Fruit fly (Drosophila melanogaster) whole organism, prepupa: ENCODE measurements around the gene tos.

ENCODE experiments used
- Blimp-1 ChIP-seq: fragments of 200-800 bp; sonication (Bioruptor generic); optimal IDR thresholded peaks from 3 replicates; lab custom pipeline; 2017; ENCODE audit warnings: missing biosample characterization, missing genetic modification characterization, mild to moderate bottlenecking, moderate library complexity, missing genetic modification reagents
- CG10631 ChIP-seq: fragments of 200-800 bp; sonication (Bioruptor generic); optimal IDR thresholded peaks from 2 replicates; lab custom pipeline; 2016; ENCODE audit warnings: missing biosample characterization, missing genetic modification characterization
- CG10669 ChIP-seq: fragments of 200-800 bp; sonication (Bioruptor generic); optimal IDR thresholded peaks from 3 replicates; lab custom pipeline; 2018; ENCODE audit warnings: missing biosample characterization, mild to moderate bottlenecking, missing genetic modification characterization, moderate library complexity
- CG11294 ChIP-seq: fragments of 200-800 bp; sonication (Bioruptor generic); IDR thresholded peaks from 2 replicates; pipeline ENCODE4 v1.3.6; 2022; ENCODE audit warnings: missing biosample characterization, missing genetic modification characterization
- CG11762 ChIP-seq: fragments of 200-800 bp; sonication (Bioruptor generic); optimal IDR thresholded peaks from 3 replicates; lab custom pipeline; 2016; ENCODE audit warnings: missing biosample characterization, missing genetic modification characterization; ENCODE audit not compliant: insufficient read depth
- CG11902 ChIP-seq: fragments of 200-800 bp; sonication (Bioruptor generic); optimal IDR thresholded peaks from 3 replicates; lab custom pipeline; 2016; ENCODE audit warnings: missing biosample characterization, missing genetic modification characterization
- CG15336 ChIP-seq: fragments of 200-800 bp; sonication (Bioruptor generic); IDR thresholded peaks from 2 replicates; pipeline ENCODE4 v1.3.6; 2022; ENCODE audit warnings: missing biosample characterization, missing genetic modification characterization
- CG1621 ChIP-seq: fragments of 200-800 bp; sonication (Bioruptor generic); optimal IDR thresholded peaks from 3 replicates; lab custom pipeline; 2018; ENCODE audit warnings: missing biosample characterization, mild to moderate bottlenecking, missing genetic modification characterization
- CG16779 ChIP-seq: fragments of 200-800 bp; sonication (Bioruptor generic); optimal IDR thresholded peaks from 3 replicates; lab custom pipeline; 2017; ENCODE audit warnings: missing biosample characterization, mild to moderate bottlenecking, missing genetic modification characterization
- CG31627 ChIP-seq: fragments of 200-800 bp; sonication (Bioruptor generic); optimal IDR thresholded peaks from 3 replicates; lab custom pipeline; 2016; ENCODE audit warnings: missing biosample characterization, missing genetic modification characterization
- CG32006 ChIP-seq: fragments of 200-800 bp; sonication (Bioruptor generic); optimal IDR thresholded peaks from 3 replicates; lab custom pipeline; 2017; ENCODE audit warnings: missing biosample characterization, mild to moderate bottlenecking, missing genetic modification characterization
- CG34406 ChIP-seq: fragments of 200-800 bp; sonication (Bioruptor generic); optimal IDR thresholded peaks from 3 replicates; lab custom pipeline; 2016; ENCODE audit warnings: missing biosample characterization, missing genetic modification characterization
- CG3919 ChIP-seq: fragments of 200-800 bp; sonication (Bioruptor generic); optimal IDR thresholded peaks from 3 replicates; lab custom pipeline; 2016; ENCODE audit warnings: missing biosample characterization, missing genetic modification characterization
- CG4318 ChIP-seq: fragments of 200-800 bp; sonication (Bioruptor generic); optimal IDR thresholded peaks from 3 replicates; lab custom pipeline; 2017; ENCODE audit warnings: missing biosample characterization, mild to moderate bottlenecking, missing genetic modification characterization
- CG6163 ChIP-seq: fragments of 200-800 bp; sonication (Bioruptor generic); IDR thresholded peaks from 3 replicates; pipeline ENCODE4 v1.3.6; 2022; ENCODE audit warnings: missing biosample characterization, missing genetic modification characterization
- CG6854 ChIP-seq: fragments of 200-800 bp; sonication (Bioruptor generic); optimal IDR thresholded peaks from 2 replicates; lab custom pipeline; 2017; ENCODE audit warnings: missing biosample characterization, mild to moderate bottlenecking, missing genetic modification characterization
- CG7368 ChIP-seq: fragments of 200-800 bp; sonication (Bioruptor generic); optimal IDR thresholded peaks from 3 replicates; lab custom pipeline; 2016; ENCODE audit warnings: missing biosample characterization, missing genetic modification characterization
- CG8119 ChIP-seq: fragments of 200-800 bp; sonication (Bioruptor generic); IDR thresholded peaks from 3 replicates; pipeline ENCODE4 v1.3.6; 2022; ENCODE audit warnings: missing biosample characterization, missing genetic modification characterization
- CG8319 ChIP-seq: fragments of 200-800 bp; sonication (Bioruptor generic); optimal IDR thresholded peaks from 3 replicates; lab custom pipeline; 2016; ENCODE audit warnings: missing biosample characterization, missing genetic modification characterization
- CG9139 ChIP-seq: fragments of 200-800 bp; sonication (Bioruptor generic); optimal IDR thresholded peaks from 3 replicates; lab custom pipeline; 2017; ENCODE audit warnings: missing biosample characterization, mild to moderate bottlenecking, missing genetic modification characterization
- Eip75B ChIP-seq: fragments of 200-800 bp; sonication (Bioruptor generic); optimal IDR thresholded peaks from 3 replicates; lab custom pipeline; 2016; ENCODE audit warnings: missing biosample characterization, missing genetic modification characterization
- Eip78C ChIP-seq: fragments of 200-800 bp; sonication (Bioruptor generic); peaks from one replicate; lab custom pipeline; 2016; ENCODE audit warnings: missing biosample characterization, missing genetic modification characterization
- Eip93F ChIP-seq: fragments of 200-800 bp; sonication (Bioruptor generic); optimal IDR thresholded peaks from 2 replicates; lab custom pipeline; 2016; ENCODE audit warnings: missing biosample characterization, mild to moderate bottlenecking, missing genetic modification characterization
- Ets96B ChIP-seq: fragments of 200-800 bp; optimal IDR thresholded peaks from 2 replicates; lab custom pipeline; 2019; ENCODE audit warnings: missing biosample characterization, mild to moderate bottlenecking, missing genetic modification characterization, moderate library complexity
- Gug ChIP-seq: fragments of 200-800 bp; sonication (Bioruptor generic); IDR thresholded peaks from 2 replicates; pipeline ENCODE4 v1.3.6; 2022; ENCODE audit warnings: missing biosample characterization, missing genetic modification characterization
- Hr38 ChIP-seq: sonication (Bioruptor generic); optimal IDR thresholded peaks from 2 replicates; lab custom pipeline; 2016; ENCODE audit warnings: missing biosample characterization, missing genetic modification characterization
- Hr39 ChIP-seq: fragments of 200-800 bp; sonication (Bioruptor generic); optimal IDR thresholded peaks from 2 replicates; lab custom pipeline; 2016; ENCODE audit warnings: missing biosample characterization, missing genetic modification characterization
- Hr4 ChIP-seq: fragments of 200-800 bp; sonication (Bioruptor generic); optimal IDR thresholded peaks from 3 replicates; lab custom pipeline; 2016; ENCODE audit warnings: missing biosample characterization, missing genetic modification characterization
- Met ChIP-seq: fragments of 200-800 bp; sonication (Bioruptor generic); optimal IDR thresholded peaks from 3 replicates; lab custom pipeline; 2016; ENCODE audit warnings: missing biosample characterization, missing genetic modification characterization
- OdsH ChIP-seq: fragments of 200-800 bp; sonication (Bioruptor generic); optimal IDR thresholded peaks from 3 replicates; lab custom pipeline; 2016; ENCODE audit warnings: missing biosample characterization, missing genetic modification characterization
- Smox ChIP-seq: fragments of 200-800 bp; sonication (Bioruptor generic); optimal IDR thresholded peaks from 3 replicates; lab custom pipeline; 2016; ENCODE audit warnings: missing biosample characterization, missing genetic modification characterization
- Sox102F ChIP-seq: fragments of 200-800 bp; sonication (Bioruptor generic); optimal IDR thresholded peaks from 2 replicates; lab custom pipeline; 2016; ENCODE audit warnings: missing biosample characterization, mild to moderate bottlenecking, missing genetic modification characterization
- Sox14 ChIP-seq: fragments of 200-800 bp; sonication (Bioruptor generic); optimal IDR thresholded peaks from 3 replicates; lab custom pipeline; 2016; ENCODE audit warnings: missing biosample characterization, missing genetic modification characterization
- Sox15 ChIP-seq: fragments of 200-800 bp; sonication (Bioruptor generic); optimal IDR thresholded peaks from 3 replicates; lab custom pipeline; 2016; ENCODE audit warnings: missing biosample characterization, missing genetic modification characterization
- achi ChIP-seq: fragments of 200-800 bp; sonication (Bioruptor generic); optimal IDR thresholded peaks from 3 replicates; lab custom pipeline; 2016; ENCODE audit warnings: missing biosample characterization, missing genetic modification characterization
- acj6 ChIP-seq: fragments of 200-800 bp; sonication (Bioruptor generic); optimal IDR thresholded peaks from 3 replicates; lab custom pipeline; 2016; ENCODE audit warnings: missing biosample characterization, missing genetic modification characterization
- cyc ChIP-seq: fragments of 200-800 bp; sonication (Bioruptor generic); optimal IDR thresholded peaks from 3 replicates; lab custom pipeline; 2016; ENCODE audit warnings: missing biosample characterization, missing genetic modification characterization
- dac ChIP-seq: fragments of 200-800 bp; sonication (Bioruptor generic); optimal IDR thresholded peaks from 2 replicates; lab custom pipeline; 2017; ENCODE audit warnings: missing biosample characterization, mild to moderate bottlenecking, missing genetic modification characterization
- dsx ChIP-seq: fragments of 200-800 bp; optimal IDR thresholded peaks from 3 replicates; lab custom pipeline; 2019; ENCODE audit warnings: missing biosample characterization, mild to moderate bottlenecking, missing genetic modification characterization, moderate library complexity; ENCODE audit not compliant: poor library complexity, severe bottlenecking
- fd59A ChIP-seq: fragments of 200-800 bp; sonication (Bioruptor generic); optimal IDR thresholded peaks from 2 replicates; lab custom pipeline; 2017; ENCODE audit warnings: missing biosample characterization, mild to moderate bottlenecking, missing genetic modification characterization, missing genetic modification reagents
- fd85E ChIP-seq: fragments of 200-800 bp; sonication (Bioruptor generic); optimal IDR thresholded peaks from 3 replicates; lab custom pipeline; 2016; ENCODE audit warnings: missing biosample characterization, missing genetic modification characterization
- fkh ChIP-seq: fragments of 200-800 bp; sonication (Bioruptor generic); optimal IDR thresholded peaks from 3 replicates; lab custom pipeline; 2017; ENCODE audit warnings: missing biosample characterization, mild to moderate bottlenecking, missing genetic modification characterization, moderate library complexity
- lz ChIP-seq: fragments of 200-800 bp; sonication (Bioruptor generic); optimal IDR thresholded peaks from 3 replicates; lab custom pipeline; 2016; ENCODE audit warnings: missing biosample characterization, missing genetic modification characterization
- net ChIP-seq: fragments of 200-800 bp; sonication (Bioruptor generic); optimal IDR thresholded peaks from 3 replicates; lab custom pipeline; 2016; ENCODE audit warnings: missing biosample characterization, missing genetic modification characterization
- pdm3 ChIP-seq: fragments of 200-800 bp; sonication (Bioruptor generic); optimal IDR thresholded peaks from 3 replicates; lab custom pipeline; 2016; ENCODE audit warnings: missing biosample characterization, missing genetic modification characterization
- spab ChIP-seq: fragments of 200-800 bp; sonication (Bioruptor generic); optimal IDR thresholded peaks from 2 replicates; lab custom pipeline; 2017; ENCODE audit warnings: missing biosample characterization, mild to moderate bottlenecking, missing genetic modification characterization, missing genetic modification reagents
- ss ChIP-seq, 2 experiments: fragments of 200-800 bp; sonication (Bioruptor generic); optimal IDR thresholded peaks; 2 replicates in 1 of 2; 3 replicates in 1 of 2; lab custom pipeline; 2017 to 2018; ENCODE audit warnings: mild to moderate bottlenecking in 2 of 2, missing biosample characterization in 2 of 2, missing genetic modification characterization in 2 of 2, moderate library complexity in 1 of 2
- svp ChIP-seq: fragments of 200-800 bp; sonication (Bioruptor generic); peaks from one replicate; lab custom pipeline; 2016; ENCODE audit warnings: missing biosample characterization, missing genetic modification characterization
- topi ChIP-seq: fragments of 200-800 bp; sonication (Bioruptor generic); optimal IDR thresholded peaks from 3 replicates; lab custom pipeline; 2016; ENCODE audit warnings: missing biosample characterization, missing genetic modification characterization

Gene tos

DNA sequence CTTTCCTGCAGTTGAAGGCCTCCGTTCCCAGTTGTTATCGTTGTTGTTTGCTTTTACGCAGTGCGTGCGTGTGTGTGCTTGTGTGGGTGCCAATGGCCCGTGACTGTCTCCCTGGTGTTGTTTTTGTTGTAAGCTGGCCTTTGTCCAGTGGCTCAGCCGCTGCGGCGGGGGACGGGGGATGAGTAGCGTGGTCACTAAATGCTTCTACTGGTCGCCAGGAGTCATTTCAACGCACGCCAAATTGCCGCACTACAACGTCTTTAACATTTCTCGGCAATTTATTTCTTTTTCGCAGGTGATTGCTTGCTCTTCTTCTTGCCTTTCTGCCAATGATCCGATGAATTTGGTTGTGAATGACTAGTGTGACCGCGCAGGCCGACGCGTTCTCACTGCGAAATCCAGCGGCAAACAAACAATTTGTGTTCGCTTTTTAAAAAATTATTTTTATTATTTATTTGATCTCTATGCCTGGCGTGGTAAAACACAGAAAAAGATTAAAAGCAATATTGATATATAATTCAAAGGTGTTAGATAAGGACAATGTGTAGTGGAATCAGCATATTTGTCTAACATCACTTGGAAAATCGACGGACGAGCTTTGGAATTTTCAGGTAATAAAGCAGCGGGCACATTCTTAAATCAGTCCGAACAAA, 26.5 kb upstream of the tos start, which contains the start of the genes Faf2 and Grip71 (continued):
- TF ChIP-seq Sox14 (GFP tag; lab: Kevin White, UChicago) (peak; percentile 92), svp (GFP tag; lab: Kevin White, UChicago) (peak; percentile 96), Sox15 (peak; percentile 88), CG9139 (peak; percentile 49), spab (GFP tag; lab: Kevin White, UChicago) (peak; percentile 48), acj6 (GFP tag; lab: Kevin White, UChicago) (peak; percentile 88), pdm3 (GFP tag; lab: Kevin White, UChicago) (peak; percentile 89), OdsH (peak; percentile 90), CG11762 (GFP tag; lab: Kevin White, UChicago) (peak; percentile 61)

DNA sequence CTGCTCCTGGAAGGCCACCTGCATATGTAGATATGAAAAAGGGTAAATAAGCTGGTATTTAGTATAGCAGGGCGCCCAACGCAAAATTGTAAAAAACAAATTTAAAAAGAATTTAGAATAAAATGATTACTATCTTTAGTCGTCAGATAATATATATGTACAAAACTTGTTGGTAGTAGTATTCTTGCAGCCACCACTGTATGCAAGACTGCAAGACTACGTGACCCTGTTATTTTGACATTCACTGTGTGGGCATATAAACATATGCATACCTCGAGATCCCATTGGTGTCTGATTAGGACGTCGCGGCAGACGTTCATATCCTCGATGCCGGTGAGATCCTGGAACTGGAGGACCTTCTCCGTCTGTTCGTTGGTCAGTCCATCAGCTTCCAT, 26.0 kb upstream of the tos start:
- TF ChIP-seq Blimp-1 (no peak), fd59A (GFP tag; lab: Kevin White, UChicago) (peak; percentile 9), cyc (peak; percentile 34), fkh (GFP tag; lab: Kevin White, UChicago) (peak; percentile 61), CG4318 (GFP tag; lab: Kevin White, UChicago) (no peak), Ets96B (tag; lab: Kevin White, UChicago) (no peak), OdsH (peak; percentile 60), CG34406 (no peak), CG8119 (GFP tag; lab: Robert Waterston, UW) (no peak), CG10631 (GFP tag; lab: Kevin White, UChicago) (peak; percentile 44), Eip78C (GFP tag; lab: Kevin White, UChicago) (peak; percentile 89), CG15336 (GFP tag; lab: Robert Waterston, UW) (0 out of 2 replicates have a peak, but pooled peaks have one; percentile 15), Smox (GFP tag; lab: Kevin White, UChicago) (peak; percentile 63), ss (GFP tag; optimal IDR thresholded peaks at IDR 0.05; lab: Kevin White, UChicago) (no peak), CG10669 (GFP tag; lab: Kevin White, UChicago) (peak; percentile 11), CG6163 (peak; percentile 13; the same call in 1 of the 3 replicates), CG8319 (peak; percentile 10), CG7368 (peak; percentile 47), CG1621 (tag; lab: Kevin White, UChicago) (no peak), Eip93F (GFP tag; lab: Kevin White, UChicago) (no peak), Met (peak; percentile 56), Eip75B (GFP tag; lab: Kevin White, UChicago) (peak; percentile 44), lz (GFP tag; lab: Kevin White, UChicago) (peak; percentile 61), CG11902 (GFP tag; lab: Kevin White, UChicago) (peak; percentile 3), dsx (no peak), CG11294 (GFP tag; lab: Robert Waterston, UW) (no peak), CG6854 (GFP tag; lab: Kevin White, UChicago) (no peak), CG32006 (peak; percentile 9), Hr4 (GFP tag; lab: Kevin White, UChicago) (peak; percentile 71), dac (GFP tag; lab: Kevin White, UChicago) (no peak), Gug (GFP tag; lab: Robert Waterston, UW) (no peak), CG16779 (tag; lab: Kevin White, UChicago) (no peak), fd85E (no peak), achi (GFP tag; lab: Kevin White, UChicago) (peak; percentile 54), Sox14 (GFP tag; lab: Kevin White, UChicago) (no peak), Sox102F (GFP tag; lab: Kevin White, UChicago) (peak; percentile 19), CG31627 (GFP tag; lab: Kevin White, UChicago) (peak; percentile 63), topi (GFP tag; lab: Kevin White, UChicago) (peak; percentile 62), pdm3 (GFP tag; lab: Kevin White, UChicago) (peak; percentile 56), Hr39 (GFP tag; lab: Kevin White, UChicago) (peak; percentile 58), net (GFP tag; lab: Kevin White, UChicago) (peak; percentile 55), spab (GFP tag; lab: Kevin White, UChicago) (no peak), Hr38 (GFP tag; lab: Kevin White, UChicago) (peak; percentile 5), CG3919 (GFP tag; lab: Kevin White, UChicago) (peak; percentile 65)
